Fruit fly (Drosophila melanogaster) whole organism, embryonic: ENCODE measurements around the gene CG9662.

Experiments used
- CG10979 ChIP-seq: fragments of 200-800 bp; sonication (Bioruptor generic); optimal IDR thresholded peaks from 2 replicates; lab custom pipeline; 2018; ENCODE audit warnings: missing biosample characterization, mild to moderate bottlenecking, missing genetic modification characterization, moderate library complexity
- CG15514 ChIP-seq: fragments of 200-800 bp; sonication (Bioruptor generic); optimal IDR thresholded peaks from 3 replicates; lab custom pipeline; 2017; ENCODE audit warnings: missing biosample characterization, missing genetic modification characterization, mild to moderate bottlenecking, moderate library complexity, missing genetic modification reagents
- CG15601 ChIP-seq: fragments of 200-800 bp; sonication (Bioruptor generic); optimal IDR thresholded peaks from 3 replicates; lab custom pipeline; 2019; ENCODE audit warnings: missing biosample characterization, mild to moderate bottlenecking, missing genetic modification characterization, moderate library complexity
- CG18262 ChIP-seq: fragments of 200-800 bp; optimal IDR thresholded peaks from 3 replicates; lab custom pipeline; 2019; ENCODE audit warnings: missing biosample characterization, mild to moderate bottlenecking, missing genetic modification characterization, moderate library complexity
- Dad ChIP-seq: fragments of 200-800 bp; sonication (Bioruptor generic); optimal IDR thresholded peaks from 3 replicates; lab custom pipeline; 2016; ENCODE audit warnings: missing biosample characterization, missing genetic modification characterization
- Drgx ChIP-seq: fragments of 200-800 bp; sonication (Bioruptor generic); IDR thresholded peaks from 2 replicates; pipeline ENCODE4 v1.3.6; 2022; ENCODE audit warnings: missing biosample characterization, missing genetic modification characterization
- Med ChIP-seq: fragments of 200-800 bp; sonication (Bioruptor generic); peaks from one replicate; lab custom pipeline; 2016; ENCODE audit warnings: missing biosample characterization, missing genetic modification characterization, mild to moderate bottlenecking, inconsistent platforms, moderate library complexity
- Side ChIP-seq: fragments of 200-800 bp; sonication (Bioruptor generic); optimal IDR thresholded peaks from 2 replicates; lab custom pipeline; 2016; ENCODE audit warnings: missing biosample characterization, missing genetic modification characterization
- YL-1 ChIP-seq: fragments of 200-800 bp; sonication (Bioruptor generic); optimal IDR thresholded peaks from 3 replicates; lab custom pipeline; 2017; ENCODE audit warnings: missing biosample characterization, mild to moderate bottlenecking, missing genetic modification characterization
- cg ChIP-seq: fragments of 200-800 bp; sonication (Bioruptor generic); optimal IDR thresholded peaks from 3 replicates; lab custom pipeline; 2019; ENCODE audit warnings: missing biosample characterization, mild to moderate bottlenecking, missing genetic modification characterization, moderate library complexity
- kay ChIP-seq: fragments of 200-800 bp; sonication (Bioruptor generic); optimal IDR thresholded peaks from 2 replicates; lab custom pipeline; 2016; ENCODE audit warnings: missing biosample characterization, missing genetic modification characterization

DNA sequence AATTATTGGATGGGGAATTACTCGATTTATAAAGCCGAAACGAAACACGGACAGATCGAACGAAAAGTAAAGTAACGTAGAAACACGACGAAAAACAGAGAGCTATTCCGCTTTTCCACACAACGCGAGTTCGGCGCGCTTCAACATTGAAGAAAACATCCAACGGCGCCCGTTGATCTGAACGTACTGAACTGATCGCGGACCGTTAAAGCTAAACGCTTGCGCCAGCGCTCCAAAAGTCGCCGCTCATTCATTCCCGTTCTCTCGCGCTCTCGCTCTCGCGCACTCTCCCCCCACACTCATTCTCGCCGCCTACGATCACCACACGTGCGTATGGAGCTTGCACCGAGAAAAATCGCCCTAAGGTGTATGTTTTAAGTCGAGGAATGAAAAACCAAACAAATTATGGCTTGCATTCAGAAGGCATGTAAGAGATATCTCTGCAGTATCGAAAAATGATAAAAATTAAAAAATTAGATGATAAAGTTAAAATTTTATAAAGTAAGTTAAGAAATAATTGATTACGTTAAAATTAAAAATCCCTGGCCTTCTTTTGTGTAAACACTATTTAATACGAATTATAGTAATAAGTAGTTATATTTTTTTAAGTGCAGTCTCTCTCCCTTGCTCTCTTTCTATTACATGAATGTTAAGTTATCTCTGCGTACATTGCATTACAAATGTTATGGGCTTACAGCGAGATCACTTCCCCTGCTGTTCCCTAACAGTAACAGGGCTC is 21.7 kb downstream of the CG9662 start, which contains the start of gene E23:
- peak; percentile 92 for TF ChIP-seq Side (GFP tag; lab: Kevin White, UChicago)
- TF ChIP-seq YL-1, result peak; percentile 97
- TF ChIP-seq Med (GFP tag; lab: Kevin White, UChicago), result peak; percentile 98
- peak; percentile 97 for TF ChIP-seq kay (GFP tag; lab: Kevin White, UChicago)
- peak; percentile 90 for TF ChIP-seq CG15514 (GFP tag; lab: Kevin White, UChicago)
- peak; percentile 99 for TF ChIP-seq CG15601 (tag; lab: Kevin White, UChicago)
- TF ChIP-seq Drgx (GFP tag; lab: Robert Waterston, UW), result peak; percentile 98
- TF ChIP-seq CG18262 (tag; lab: Kevin White, UChicago), result peak; percentile 100
- TF ChIP-seq cg (GFP tag; lab: Kevin White, UChicago), result peak; percentile 31
- peak; percentile 99 for TF ChIP-seq CG10979 (tag; lab: Kevin White, UChicago)
- peak; percentile 96 for TF ChIP-seq Dad (GFP tag; lab: Kevin White, UChicago)
